Worm (Caenorhabditis elegans): ENCODE results near the gene F54H5.14.

DNA sequence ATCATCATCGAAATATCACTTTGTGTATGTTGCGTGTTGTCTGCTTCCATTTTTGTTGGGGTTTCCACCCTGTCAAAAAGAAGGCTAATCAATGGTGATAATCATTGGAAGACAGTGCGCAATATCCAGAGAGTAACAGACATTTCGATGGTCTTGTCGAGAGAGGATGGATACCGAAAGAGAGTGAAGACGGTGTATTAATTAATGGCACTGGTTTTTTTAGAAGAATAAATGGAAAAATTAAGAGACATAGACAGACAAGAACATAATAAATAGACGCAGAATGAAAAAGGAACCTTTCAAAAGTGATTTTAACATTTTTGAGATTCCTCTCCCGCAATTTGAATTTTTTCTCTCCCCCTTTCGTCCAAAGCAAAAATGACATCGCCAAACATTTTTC, 6.2 kb downstream of the F54H5.14 start:
- no peak for TF ChIP-seq med-1 (GFP tag; optimal IDR thresholded peaks at IDR 0.05; ENCODE audit: insufficient read depth)
- TF ChIP-seq ztf-29 (GFP tag; IDR thresholded peaks at IDR 0.05), result no peak
- no peak for TF ChIP-seq ztf-23 (GFP tag; IDR thresholded peaks at IDR 0.05)
- TF ChIP-seq tab-1 (GFP tag; IDR thresholded peaks at IDR 0.05), result no peak
- no peak for TF ChIP-seq ref-1 (GFP tag; conservative IDR thresholded peaks at IDR 0.05)
